Fruit fly (Drosophila melanogaster) whole organism, embryonic: ENCODE measurements around the gene CG8851.

Experiments
- Aef1 ChIP-seq: fragments of 200-800 bp; sonication (Bioruptor generic); IDR thresholded peaks from 3 replicates; pipeline ENCODE4 v1.3.6; 2022; ENCODE audit warnings: missing biosample characterization, missing genetic modification characterization
- Asciz ChIP-seq: fragments of 200-800 bp; sonication (Bioruptor generic); optimal IDR thresholded peaks from 2 replicates; lab custom pipeline; 2017; ENCODE audit warnings: missing biosample characterization, mild to moderate bottlenecking, missing genetic modification characterization, missing genetic modification reagents
- Awh ChIP-seq: fragments of 200-800 bp; sonication (Bioruptor generic); IDR thresholded peaks from 2 replicates; pipeline ENCODE4, ENCODE4 v1.3.6; 2022; ENCODE audit warnings: missing biosample characterization, missing genetic modification characterization
- CG10366 ChIP-seq: fragments of 200-800 bp; sonication (Bioruptor generic); IDR thresholded peaks from 2 replicates; pipeline ENCODE4 v1.3.6; 2022; ENCODE audit warnings: missing biosample characterization, missing genetic modification characterization
- CG10959 ChIP-seq: fragments of 200-800 bp; sonication (Bioruptor generic); IDR thresholded peaks from 2 replicates; pipeline ENCODE4 v1.3.6; 2022; ENCODE audit warnings: missing biosample characterization, missing genetic modification characterization
- CG11247 ChIP-seq: fragments of 200-800 bp; sonication (Bioruptor generic); IDR thresholded peaks from 2 replicates; pipeline ENCODE4 v1.3.6; 2022; ENCODE audit warnings: missing biosample characterization, missing genetic modification characterization
- CG11456 ChIP-seq: fragments of 200-800 bp; sonication (Bioruptor generic); IDR thresholded peaks from 3 replicates; pipeline ENCODE4 v1.3.6; 2022; ENCODE audit warnings: missing biosample characterization, missing genetic modification characterization
- CG11504 ChIP-seq: fragments of 200-800 bp; sonication (Bioruptor generic); optimal IDR thresholded peaks from 3 replicates; lab custom pipeline; 2019; ENCODE audit warnings: missing biosample characterization, mild to moderate bottlenecking, missing genetic modification characterization, moderate library complexity
- CG11695 ChIP-seq: fragments of 200-800 bp; sonication (Bioruptor generic); IDR thresholded peaks from 3 replicates; pipeline ENCODE4 v1.3.6; 2022; ENCODE audit warnings: missing biosample characterization, missing genetic modification characterization
- CG1233 ChIP-seq: fragments of 200-800 bp; sonication (Bioruptor generic); optimal IDR thresholded peaks from 4 replicates; lab custom pipeline; 2018; ENCODE audit warnings: missing biosample characterization, mild to moderate bottlenecking, missing genetic modification characterization
- CG12391 ChIP-seq: fragments of 200-800 bp; sonication (Bioruptor generic); optimal IDR thresholded peaks from 3 replicates; lab custom pipeline; 2018; ENCODE audit warnings: missing biosample characterization, mild to moderate bottlenecking, missing genetic modification characterization, moderate library complexity
- CG12942 ChIP-seq: fragments of 200-800 bp; sonication (Bioruptor generic); optimal IDR thresholded peaks from 3 replicates; lab custom pipeline; 2016; ENCODE audit warnings: missing biosample characterization, missing genetic modification characterization
- CG14441 ChIP-seq: fragments of 200-800 bp; sonication (Bioruptor generic); IDR thresholded peaks from 2 replicates; pipeline ENCODE4 v1.3.6; 2022; ENCODE audit warnings: missing biosample characterization, missing genetic modification characterization
- CG17186 ChIP-seq: fragments of 200-800 bp; sonication (Bioruptor generic); optimal IDR thresholded peaks from 3 replicates; lab custom pipeline; 2017; ENCODE audit warnings: missing biosample characterization, missing genetic modification reagents, missing genetic modification characterization
- CG18476 ChIP-seq: fragments of 200-800 bp; sonication (Bioruptor generic); optimal IDR thresholded peaks from 2 replicates; lab custom pipeline; 2016; ENCODE audit warnings: missing biosample characterization, mild to moderate bottlenecking, missing genetic modification characterization
- CG18764 ChIP-seq: fragments of 200-800 bp; sonication (Bioruptor generic); optimal IDR thresholded peaks from 3 replicates; lab custom pipeline; 2016; ENCODE audit warnings: missing biosample characterization, missing genetic modification characterization
- CG2712 ChIP-seq: fragments of 200-800 bp; optimal IDR thresholded peaks from 3 replicates; lab custom pipeline; 2019; ENCODE audit warnings: missing biosample characterization, mild to moderate bottlenecking, missing genetic modification characterization, moderate library complexity
- CG31441 ChIP-seq: fragments of 200-800 bp; sonication (Bioruptor generic); IDR thresholded peaks from 2 replicates; pipeline ENCODE4 v1.3.6; 2022; ENCODE audit warnings: missing biosample characterization, missing genetic modification characterization
- CG32532 ChIP-seq: fragments of 200-800 bp; sonication (Bioruptor generic); IDR thresholded peaks from 2 replicates; pipeline ENCODE4 v1.3.6; 2022; ENCODE audit warnings: missing biosample characterization, missing genetic modification characterization
- CG4617 ChIP-seq: fragments of 200-800 bp; sonication (Bioruptor generic); optimal IDR thresholded peaks from 3 replicates; lab custom pipeline; 2016; ENCODE audit warnings: missing biosample characterization, missing genetic modification characterization, borderline replicate concordance
- CG6791 ChIP-seq: fragments of 200-800 bp; sonication (Bioruptor generic); IDR thresholded peaks from 3 replicates; pipeline ENCODE4 v1.3.6; 2022; ENCODE audit warnings: missing biosample characterization, missing genetic modification characterization; ENCODE audit not compliant: partially characterized antibody
- CG7745 ChIP-seq: fragments of 200-800 bp; sonication (Bioruptor generic); optimal IDR thresholded peaks from 2 replicates; lab custom pipeline; 2018; ENCODE audit warnings: missing biosample characterization, mild to moderate bottlenecking, missing genetic modification characterization, moderate library complexity
- CG9727 ChIP-seq: fragments of 200-800 bp; sonication (Bioruptor generic); optimal IDR thresholded peaks from 3 replicates; lab custom pipeline; 2017; ENCODE audit warnings: missing biosample characterization, mild to moderate bottlenecking, missing genetic modification characterization
- CoRest ChIP-seq: fragments of 200-800 bp; sonication (Bioruptor generic); optimal IDR thresholded peaks from 3 replicates; lab custom pipeline; 2018; ENCODE audit warnings: missing biosample characterization, mild to moderate bottlenecking, missing genetic modification characterization, moderate library complexity
- Deaf1 ChIP-seq: fragments of 200-800 bp; optimal IDR thresholded peaks from 3 replicates; lab custom pipeline; 2019; ENCODE audit warnings: missing biosample characterization, mild to moderate bottlenecking, missing genetic modification characterization, moderate library complexity
- Dip2 ChIP-seq: fragments of 200-800 bp; sonication (Bioruptor generic); IDR thresholded peaks from 2 replicates; pipeline ENCODE4 v1.3.6; 2022; ENCODE audit warnings: missing biosample characterization, missing genetic modification characterization
- H15 ChIP-seq: fragments of 200-800 bp; sonication (Bioruptor generic); IDR thresholded peaks from 3 replicates; pipeline ENCODE4 v1.3.6; 2022; ENCODE audit warnings: missing biosample characterization, missing genetic modification characterization
- Hmr ChIP-seq: fragments of 200-800 bp; sonication (Bioruptor generic); optimal IDR thresholded peaks from 3 replicates; lab custom pipeline; 2017; ENCODE audit warnings: mild to moderate bottlenecking, missing biosample characterization, missing genetic modification reagents, missing genetic modification characterization
- Hr3 ChIP-seq: fragments of 200-800 bp; sonication (Bioruptor generic); optimal IDR thresholded peaks from 3 replicates; lab custom pipeline; 2016; ENCODE audit warnings: missing biosample characterization, missing genetic modification characterization
- NC2α ChIP-seq: fragments of 200-800 bp; sonication (Bioruptor generic); optimal IDR thresholded peaks from 2 replicates; lab custom pipeline; 2016; ENCODE audit warnings: missing biosample characterization, missing genetic modification characterization
- NFAT ChIP-seq: fragments of 200-800 bp; sonication (Bioruptor generic); IDR thresholded peaks from 2 replicates; pipeline ENCODE4 v1.3.6; 2022; ENCODE audit warnings: missing biosample characterization, missing genetic modification characterization
- Opbp ChIP-seq: fragments of 200-800 bp; sonication (Bioruptor generic); IDR thresholded peaks from 3 replicates; pipeline ENCODE4 v1.3.6; 2022; ENCODE audit warnings: missing biosample characterization, missing genetic modification characterization; ENCODE audit not compliant: partially characterized antibody
- Ptx1 ChIP-seq: fragments of 200-800 bp; sonication (Bioruptor generic); IDR thresholded peaks from 2 replicates; pipeline ENCODE4 v1.3.6; 2022; ENCODE audit warnings: missing biosample characterization, missing genetic modification characterization
- Tbp ChIP-seq: fragments of >200 bp; optimal IDR thresholded peaks from 2 replicates; lab custom pipeline; 2018; ENCODE audit warnings: missing biosample characterization, missing genetic modification characterization
- aop ChIP-seq: fragments of 200-800 bp; sonication (Bioruptor generic); IDR thresholded peaks from 2 replicates; pipeline ENCODE4 v1.3.6; 2022; ENCODE audit warnings: missing biosample characterization, missing genetic modification characterization
- ara ChIP-seq: fragments of 200-800 bp; sonication (Bioruptor generic); IDR thresholded peaks from 2 replicates; pipeline ENCODE4 v1.3.6; 2022; ENCODE audit warnings: missing biosample characterization, missing genetic modification characterization
- cad ChIP-seq: fragments of >200 bp; optimal IDR thresholded peaks from 2 replicates; lab custom pipeline; 2017; ENCODE audit warnings: missing biosample characterization, missing genetic modification characterization
- chn ChIP-seq: fragments of 200-800 bp; sonication (Bioruptor generic); optimal IDR thresholded peaks from 2 replicates; lab custom pipeline; 2016; ENCODE audit warnings: missing biosample characterization, missing genetic modification characterization
- dysf ChIP-seq: fragments of 200-800 bp; sonication (Bioruptor generic); IDR thresholded peaks from 3 replicates; pipeline ENCODE4 v1.3.6; 2022; ENCODE audit warnings: missing biosample characterization, missing genetic modification characterization
- ems ChIP-seq: fragments of 200-800 bp; sonication (Bioruptor generic); optimal IDR thresholded peaks from 3 replicates; lab custom pipeline; 2016; ENCODE audit warnings: missing biosample characterization, missing genetic modification characterization
- ftz-f1 ChIP-seq: fragments of 200-800 bp; sonication (Bioruptor generic); optimal IDR thresholded peaks from 2 replicates; lab custom pipeline; 2016; ENCODE audit warnings: missing biosample characterization, missing genetic modification characterization
- lilli ChIP-seq: fragments of 200-800 bp; sonication (Bioruptor generic); optimal IDR thresholded peaks from 3 replicates; lab custom pipeline; 2016; ENCODE audit warnings: missing biosample characterization, missing genetic modification characterization
- maf-S ChIP-seq: fragments of 200-800 bp; sonication (Bioruptor generic); optimal IDR thresholded peaks from 2 replicates; lab custom pipeline; 2016; ENCODE audit warnings: missing biosample characterization, missing genetic modification characterization
- prd ChIP-seq, 3 experiments: fragments of >200 bp in 2 of 3; fragments of 200-800 bp in 1 of 3; sonication (Bioruptor generic) in 1 of 3; optimal IDR thresholded peaks in 2 of 3; IDR thresholded peaks in 1 of 3; 2 replicates in 2 of 3; 3 replicates in 1 of 3; pipeline versions ENCODE4 v1.3.6 to Lab custom; 2017 to 2022; ENCODE audit warnings: missing biosample characterization in 1 of 3, missing genetic modification characterization in 1 of 3
- repo ChIP-seq: fragments of 200-800 bp; sonication (Bioruptor generic); optimal IDR thresholded peaks from 2 replicates; lab custom pipeline; 2016; ENCODE audit warnings: missing biosample characterization, missing genetic modification characterization
- seq ChIP-seq: fragments of 200-800 bp; sonication (Bioruptor generic); IDR thresholded peaks from 2 replicates; pipeline ENCODE4 v1.3.6; 2022; ENCODE audit warnings: missing biosample characterization, missing genetic modification characterization
- slp2 ChIP-seq: fragments of 200-800 bp; sonication (Bioruptor generic); optimal IDR thresholded peaks from 2 replicates; lab custom pipeline; 2016; ENCODE audit warnings: missing biosample characterization, missing genetic modification characterization
- sob ChIP-seq: fragments of 200-800 bp; sonication (Bioruptor generic); IDR thresholded peaks from 2 replicates; pipeline ENCODE4 v1.3.6; 2022; ENCODE audit warnings: missing biosample characterization, missing genetic modification characterization
- sug ChIP-seq: fragments of 200-800 bp; optimal IDR thresholded peaks from 2 replicates; lab custom pipeline; 2019; ENCODE audit warnings: missing biosample characterization, mild to moderate bottlenecking, missing genetic modification characterization, moderate library complexity
- ttk ChIP-seq: fragments of 200-800 bp; sonication (Bioruptor generic); IDR thresholded peaks from 2 replicates; pipeline ENCODE4 v2.1.2; 2022; ENCODE audit warnings: missing biosample characterization, missing genetic modification characterization
- tup ChIP-seq: fragments of 200-800 bp; sonication (Bioruptor generic); optimal IDR thresholded peaks from 2 replicates; lab custom pipeline; 2016; ENCODE audit warnings: missing biosample characterization, mild to moderate bottlenecking, missing genetic modification characterization, moderate library complexity

The CG8851 gene

DNA sequence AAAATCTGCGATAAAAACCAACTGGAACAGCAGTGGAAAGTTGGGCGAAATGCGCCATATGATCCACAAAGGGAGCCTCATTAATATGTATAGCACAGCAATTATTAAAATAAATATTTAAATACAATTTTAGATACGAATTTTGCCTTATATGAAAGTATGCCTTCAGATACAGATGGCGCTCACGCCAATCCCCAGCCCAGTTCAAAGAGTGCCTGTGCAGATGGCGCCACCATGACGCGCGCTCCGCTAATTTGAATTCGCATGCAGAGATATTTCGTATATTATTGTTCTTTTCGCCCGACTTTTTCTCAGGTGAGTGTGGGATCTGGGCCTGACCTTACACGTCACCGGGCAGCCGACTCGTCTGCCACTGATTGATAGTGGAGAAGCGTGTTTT lies 47.2 kb upstream of the CG8851 start, which contains the start of gene Pgant4 (continued):
- TF ChIP-seq aop (no peak), Opbp (GFP tag; lab: Robert Waterston, UW) (peak; percentile 42; the same call in 1 of the 3 replicates), CG6791 (GFP tag; lab: Robert Waterston, UW) (0 out of 3 replicates have a peak, but pooled peaks have one; percentile 44), CoRest (tag; lab: Kevin White, UChicago) (peak; percentile 48), NC2α (no peak), CG9727 (GFP tag; lab: Kevin White, UChicago) (peak; percentile 31), Hr3 (peak; percentile 57), CG4617 (GFP tag; lab: Kevin White, UChicago) (peak; percentile 28), cad (GFP tag; lab: Kevin White, UChicago) (no peak), Aef1 (GFP tag; lab: Robert Waterston, UW) (peak; percentile 60; the same call in 2 of the 3 replicates), ems (GFP tag; lab: Kevin White, UChicago) (no peak), chn (GFP tag; lab: Kevin White, UChicago) (peak; percentile 22), CG7745 (tag; lab: Kevin White, UChicago) (no peak), CG32532 (GFP tag; lab: Robert Waterston, UW) (peak; percentile 93), Asciz (GFP tag; lab: Kevin White, UChicago) (no peak), CG17186 (GFP tag; lab: Kevin White, UChicago) (peak; percentile 21), seq (GFP tag; lab: Robert Waterston, UW) (no peak), CG10366 (GFP tag; lab: Robert Waterston, UW) (peak; percentile 61), ftz-f1 (peak; percentile 33), ttk (peak; percentile 46; the same call in 1 of the 2 replicates), tup (GFP tag; lab: Kevin White, UChicago) (peak; percentile 10), CG12942 (GFP tag; lab: Kevin White, UChicago) (peak; percentile 2), dysf (GFP tag; lab: Robert Waterston, UW) (peak; percentile 74), prd (optimal IDR thresholded peaks at IDR 0.05; lab: Kevin White, UChicago) (no peak), prd (GFP tag; IDR thresholded peaks at IDR 0.05; lab: Robert Waterston, UW) (peak; percentile 92), CG11247 (GFP tag; lab: Robert Waterston, UW) (peak; percentile 87), sob (GFP tag; lab: Robert Waterston, UW) (peak; percentile 78), CG18476 (no peak), ara (GFP tag; lab: Robert Waterston, UW) (0 out of 2 replicates have a peak, but pooled peaks have one; percentile 17), Deaf1 (no peak), Dip2 (GFP tag; lab: Robert Waterston, UW) (peak; percentile 98), CG11456 (peak; percentile 95), CG31441 (GFP tag; lab: Robert Waterston, UW) (peak; percentile 28; the same call in 1 of the 2 replicates), repo (GFP tag; lab: Kevin White, UChicago) (peak; percentile 8), sug (tag; lab: Kevin White, UChicago) (peak; percentile 60), slp2 (GFP tag; lab: Kevin White, UChicago) (peak; percentile 46), Awh (GFP tag; lab: Robert Waterston, UW) (0 out of 2 replicates have a peak, but pooled peaks have one; percentile 29), Tbp (GFP tag; lab: Kevin White, UChicago) (no peak), CG10959 (GFP tag; lab: Robert Waterston, UW) (peak; percentile 62; the same call in 1 of the 2 replicates), Hmr (GFP tag; lab: Kevin White, UChicago) (peak; percentile 44), maf-S (no peak), lilli (GFP tag; lab: Kevin White, UChicago) (peak; percentile 46), NFAT (GFP tag; lab: Robert Waterston, UW) (peak; percentile 94), CG14441 (GFP tag; lab: Robert Waterston, UW) (peak; percentile 71), CG1233 (GFP tag; lab: Kevin White, UChicago) (peak; percentile 47), Ptx1 (GFP tag; lab: Robert Waterston, UW) (peak; percentile 78), CG2712 (tag; lab: Kevin White, UChicago) (peak; percentile 51), CG11695 (GFP tag; lab: Robert Waterston, UW) (no peak), CG18764 (GFP tag; lab: Kevin White, UChicago) (peak; percentile 17), CG12391 (tag; lab: Kevin White, UChicago) (peak; percentile 18), CG11504 (tag; lab: Kevin White, UChicago) (no peak), H15 (GFP tag; lab: Robert Waterston, UW) (peak; percentile 69; the same call in 2 of the 3 replicates)
